Worm (Caenorhabditis elegans): ENCODE results near the gene T10G3.2.

Gene T10G3.2

ce11 chrV:13515115-13515514 is 35.4 kb upstream of the T10G3.2 start, which contains the start of gene semi-1:
TSS of gene semi-1 (minus strand) at chrV:13515215.
- no peak for TF ChIP-seq ztf-11 (tag; optimal IDR thresholded peaks at IDR 0.05)
- no peak for TF ChIP-seq sptf-1 (tag; optimal IDR thresholded peaks at IDR 0.05)
- TF ChIP-seq unc-98 (GFP tag; IDR thresholded peaks at IDR 0.05): no peak
- no peak for TF ChIP-seq nhr-84 (tag; optimal IDR thresholded peaks at IDR 0.05)
- TF ChIP-seq ceh-90 (tag; optimal IDR thresholded peaks at IDR 0.05): no peak

ce11 chrV:13512515-13512914 is 32.8 kb upstream of the T10G3.2 start:
- no peak for TF ChIP-seq mdl-1 (tag; optimal IDR thresholded peaks at IDR 0.05)
- no peak for TF ChIP-seq hlh-17 (GFP tag; optimal IDR thresholded peaks at IDR 0.05; ENCODE audit: borderline replicate concordance)
- no peak for TF ChIP-seq lin-14 (GFP tag; optimal IDR thresholded peaks at IDR 0.05)
- TF ChIP-seq fkh-8 (tag; optimal IDR thresholded peaks at IDR 0.05): no peak
- TF ChIP-seq ceh-90 (tag; optimal IDR thresholded peaks at IDR 0.05): no peak
- no peak for TF ChIP-seq pqm-1 (tag; optimal IDR thresholded peaks at IDR 0.05)
- no peak for TF ChIP-seq ceh-8 (GFP tag; optimal IDR thresholded peaks at IDR 0.05)
- no peak for TF ChIP-seq ztf-4 (tag; optimal IDR thresholded peaks at IDR 0.05)
- TF ChIP-seq ceh-63 (GFP tag; optimal IDR thresholded peaks at IDR 0.05): no peak
- no peak for TF ChIP-seq lin-35 (GFP tag; optimal IDR thresholded peaks at IDR 0.05)
- TF ChIP-seq blmp-1 (tag; optimal IDR thresholded peaks at IDR 0.05): no peak
- TF ChIP-seq nhr-90 (tag; optimal IDR thresholded peaks at IDR 0.05; ENCODE audit: poor library complexity): no peak
- no peak for TF ChIP-seq egl-27 (tag; optimal IDR thresholded peaks at IDR 0.05)
- no peak for TF ChIP-seq nhr-28 (tag; optimal IDR thresholded peaks at IDR 0.05)
- no peak for TF ChIP-seq ama-1 (optimal IDR thresholded peaks at IDR 0.05)
- no peak for TF ChIP-seq mep-1 (tag; optimal IDR thresholded peaks at IDR 0.05)
- no peak for TF ChIP-seq xbp-1 (tag; optimal IDR thresholded peaks at IDR 0.05)
- no peak for TF ChIP-seq unc-130 (tag; optimal IDR thresholded peaks at IDR 0.05)
- TF ChIP-seq egl-13 (tag; optimal IDR thresholded peaks at IDR 0.05): no peak
- no peak for TF ChIP-seq vab-15 (tag; optimal IDR thresholded peaks at IDR 0.05)

DNA sequence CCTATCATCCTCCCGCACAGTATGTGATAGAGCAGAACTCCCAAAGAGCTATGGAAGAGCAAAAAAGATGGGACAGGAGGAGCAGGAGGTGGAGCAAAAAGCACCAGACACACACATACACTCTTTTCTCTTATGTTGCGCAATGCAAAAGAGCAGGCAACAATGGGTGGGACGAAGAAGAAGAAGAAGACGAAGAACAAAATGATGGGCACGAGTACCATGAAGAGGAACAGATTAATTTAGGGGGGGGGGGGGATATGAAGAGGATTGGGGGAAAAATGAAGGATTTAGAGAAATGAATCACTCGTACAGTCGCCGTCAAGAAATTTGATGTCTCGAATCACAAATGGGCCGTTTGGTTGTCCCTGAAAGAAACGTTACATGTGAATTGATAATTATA is 32.0 kb upstream of the T10G3.2 start, which contains the start of gene avr-15:
TSS of gene avr-15 (minus strand) at position 101 of the 400 bp plus-strand sequence.
- no peak for TF ChIP-seq isw-1 (GFP tag; IDR thresholded peaks at IDR 0.05)
- TF ChIP-seq ets-5 (GFP tag; IDR thresholded peaks at IDR 0.05): no peak
- TF ChIP-seq F16B12.6 (tag; optimal IDR thresholded peaks at IDR 0.05): no peak
- TF ChIP-seq egl-27 (tag; optimal IDR thresholded peaks at IDR 0.05): no peak

DNA sequence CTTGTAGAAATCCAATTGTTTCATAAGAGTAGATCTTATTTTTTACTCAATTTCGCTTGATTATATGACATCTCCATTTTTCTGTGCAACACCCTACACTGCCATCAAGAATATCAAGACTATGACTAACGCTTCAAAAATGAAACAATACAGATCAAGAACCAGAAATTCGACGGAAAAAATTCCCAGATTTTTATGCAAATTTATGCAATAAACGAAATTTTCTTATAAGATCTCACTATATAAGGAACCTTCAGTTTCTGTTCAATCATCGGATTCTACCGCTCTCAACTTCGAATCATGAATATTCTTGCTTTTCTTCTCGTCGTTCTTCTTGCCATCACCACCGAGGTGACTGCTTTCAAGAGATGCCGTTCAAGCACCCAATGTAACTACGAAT is 26.7 kb upstream of the T10G3.2 start, which contains the start of gene R11G10.4:
TSS of gene R11G10.4 (plus strand) at position 301 of the 400 bp plus-strand sequence.
- TF ChIP-seq aly-2 (tag; optimal IDR thresholded peaks at IDR 0.05) (no peak), sptf-1 (tag; optimal IDR thresholded peaks at IDR 0.05) (no peak), irx-1 (tag; optimal IDR thresholded peaks at IDR 0.05) (no peak), dpl-1 (GFP tag; optimal IDR thresholded peaks at IDR 0.05) (no peak), ceh-8 (GFP tag; optimal IDR thresholded peaks at IDR 0.05) (no peak), pax-3 (tag; optimal IDR thresholded peaks at IDR 0.05) (no peak), pqm-1 (tag; optimal IDR thresholded peaks at IDR 0.05) (no peak), unc-98 (GFP tag; IDR thresholded peaks at IDR 0.05) (no peak), nhr-85 (tag) (no peak), alr-1 (tag; optimal IDR thresholded peaks at IDR 0.05; ENCODE audit: borderline replicate concordance) (no peak), zip-4 (GFP tag; optimal IDR thresholded peaks at IDR 0.05) (no peak), nhr-28 (tag; optimal IDR thresholded peaks at IDR 0.05) (no peak), fkh-4 (tag; optimal IDR thresholded peaks at IDR 0.05; ENCODE audit: borderline replicate concordance) (no peak), unc-62 (GFP tag; optimal IDR thresholded peaks at IDR 0.05) (no peak), C04F5.9 (tag; optimal IDR thresholded peaks at IDR 0.05) (no peak), vab-15 (tag; optimal IDR thresholded peaks at IDR 0.05) (no peak), mdl-1 (tag; optimal IDR thresholded peaks at IDR 0.05) (no peak)

All from whole organism, L1 larva.